Fruit fly (Drosophila melanogaster): Measurements from ENCODE around the gene Tsp68C.

DNA sequence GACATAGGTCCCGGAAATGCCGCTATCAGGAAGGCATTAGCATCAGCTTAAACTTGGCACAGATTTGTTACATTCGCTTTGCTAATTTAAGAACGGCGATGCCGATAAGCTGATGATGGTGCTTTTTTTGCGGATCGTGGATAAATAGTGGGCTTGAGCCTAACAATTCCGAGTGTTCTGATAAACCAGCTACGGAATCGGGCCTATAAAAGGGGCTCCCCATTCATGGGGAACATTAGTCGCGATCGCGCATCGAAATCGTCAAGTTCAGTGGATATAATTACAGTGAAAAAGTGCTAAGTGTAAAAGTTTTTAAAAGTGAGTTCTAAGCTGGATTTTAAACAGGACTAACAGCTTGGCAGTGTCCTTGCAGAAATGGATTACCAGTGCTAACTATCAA is 2.3 kb downstream of the Tsp68C start, which contains the start of gene Hml:
- TF ChIP-seq CG8478 (optimal IDR thresholded peaks at IDR 0.05): no peak
- no peak for TF ChIP-seq CTCF (optimal IDR thresholded peaks at IDR 0.05)

Measured in S2 (cell line).